Fruit fly (Drosophila melanogaster): Measurements from ENCODE around the gene Dhc36C.

Gene Dhc36C

dm6 chr2L:17484174-17484573 is 17.0 kb upstream of the Dhc36C start, which contains the start of the genes GCS2beta and CG5131 (continued):
- TF ChIP-seq eg (GFP tag; IDR thresholded peaks at IDR 0.05) (peak; percentile 95), CG3032 (tag; optimal IDR thresholded peaks at IDR 0.05) (peak; percentile 87), Lpt (GFP tag; optimal IDR thresholded peaks at IDR 0.05) (peak; percentile 81), CG34406 (GFP tag; optimal IDR thresholded peaks at IDR 0.05) (peak; percentile 82), Sox14 (GFP tag; optimal IDR thresholded peaks at IDR 0.05) (peak; percentile 95), acj6 (GFP tag; optimal IDR thresholded peaks at IDR 0.05) (peak; percentile 93), CG10669 (GFP tag; optimal IDR thresholded peaks at IDR 0.05) (peak; percentile 81), CG11762 (GFP tag; optimal IDR thresholded peaks at IDR 0.05; ENCODE audit: insufficient read depth) (peak; percentile 86), Sox15 (GFP tag; optimal IDR thresholded peaks at IDR 0.05) (peak; percentile 94), salr (GFP tag; optimal IDR thresholded peaks at IDR 0.05) (peak; percentile 85 to 86), CG3919 (GFP tag; optimal IDR thresholded peaks at IDR 0.05) (peak; percentile 94), CG16779 (tag; optimal IDR thresholded peaks at IDR 0.05) (peak; percentile 52), dsx (GFP tag; optimal IDR thresholded peaks at IDR 0.05; ENCODE audit: poor library complexity, severe bottlenecking) (peak; percentile 61), lz (GFP tag; optimal IDR thresholded peaks at IDR 0.05) (peak; percentile 93), Hr4 (GFP tag; optimal IDR thresholded peaks at IDR 0.05) (peak; percentile 96), CG7368 (GFP tag; optimal IDR thresholded peaks at IDR 0.05) (peak; percentile 92), Sox102F (GFP tag; optimal IDR thresholded peaks at IDR 0.05) (peak; percentile 88), esn (GFP tag; optimal IDR thresholded peaks at IDR 0.05) (peak; percentile 93), CG11294 (GFP tag; IDR thresholded peaks at IDR 0.05) (peak; percentile 88), CG32006 (GFP tag; optimal IDR thresholded peaks at IDR 0.05) (peak; percentile 93), CG6792 (GFP tag; optimal IDR thresholded peaks at IDR 0.05) (peak; percentile 85), net (GFP tag; optimal IDR thresholded peaks at IDR 0.05) (peak; percentile 92), CG8119 (GFP tag; IDR thresholded peaks at IDR 0.05) (peak; percentile 87)

DNA sequence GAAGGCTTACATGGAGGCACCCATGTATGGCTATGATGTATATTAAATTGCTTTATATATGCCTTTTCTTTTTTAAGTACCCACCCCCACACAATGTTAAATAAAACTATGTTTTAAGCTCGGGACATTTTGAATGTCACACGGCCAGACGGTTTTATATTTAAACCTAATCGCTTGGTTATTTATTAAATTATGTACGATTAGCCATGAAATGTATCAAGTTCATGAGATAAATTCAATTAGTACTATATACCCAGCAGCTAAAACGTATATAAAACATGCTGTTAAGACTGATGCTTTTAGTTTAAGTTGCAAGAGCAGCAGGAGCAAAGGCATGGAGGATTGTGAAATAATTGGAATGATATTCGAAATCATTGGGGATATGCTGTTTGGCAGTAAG is 15.7 kb upstream of the Dhc36C start, which contains the start of the genes CG43221 and CG43645:
TSS of gene CG43221 (plus strand) at position 301 of the 400 bp plus-strand sequence.
TSS of gene CG43645 (plus strand) at position 301 of the 400 bp plus-strand sequence.
- no peak for TF ChIP-seq Hr4 (GFP tag; optimal IDR thresholded peaks at IDR 0.05)
- TF ChIP-seq CG1621 (tag; optimal IDR thresholded peaks at IDR 0.05): no peak
- TF ChIP-seq CG11902 (GFP tag; optimal IDR thresholded peaks at IDR 0.05): no peak
- no peak for TF ChIP-seq CG9139 (GFP tag; optimal IDR thresholded peaks at IDR 0.05)
- no peak for TF ChIP-seq esn (GFP tag; optimal IDR thresholded peaks at IDR 0.05)
- TF ChIP-seq topi (GFP tag; optimal IDR thresholded peaks at IDR 0.05): no peak
- TF ChIP-seq CG34406 (GFP tag; optimal IDR thresholded peaks at IDR 0.05): no peak
- TF ChIP-seq svp (GFP tag): no peak
- TF ChIP-seq Sox15 (GFP tag; optimal IDR thresholded peaks at IDR 0.05): no peak
- no peak for TF ChIP-seq Hr39 (GFP tag; optimal IDR thresholded peaks at IDR 0.05)
- no peak for TF ChIP-seq OdsH (GFP tag; optimal IDR thresholded peaks at IDR 0.05)
- TF ChIP-seq CG6808 (GFP tag; optimal IDR thresholded peaks at IDR 0.05): no peak
- TF ChIP-seq Eip78C (GFP tag): no peak
- no peak for TF ChIP-seq Sox102F (GFP tag; optimal IDR thresholded peaks at IDR 0.05)
- no peak for TF ChIP-seq CG11762 (GFP tag; optimal IDR thresholded peaks at IDR 0.05; ENCODE audit: insufficient read depth)
- TF ChIP-seq eg (GFP tag; IDR thresholded peaks at IDR 0.05): no peak
- TF ChIP-seq Smox (GFP tag; optimal IDR thresholded peaks at IDR 0.05): no peak
- no peak for TF ChIP-seq CG11294 (GFP tag; IDR thresholded peaks at IDR 0.05)

- TF ChIP-seq CG1621 (tag; optimal IDR thresholded peaks at IDR 0.05): no peak
- TF ChIP-seq Sox102F (GFP tag; optimal IDR thresholded peaks at IDR 0.05): no peak
- TF ChIP-seq CG32006 (GFP tag; optimal IDR thresholded peaks at IDR 0.05): no peak
- TF ChIP-seq dsx (GFP tag; optimal IDR thresholded peaks at IDR 0.05; ENCODE audit: poor library complexity, severe bottlenecking): no peak
These were observed 14.9 kb upstream of the Dhc36C start, which contains the start of gene CG43220 for dm6 chr2L:17486264-17486663. CG43220 (plus strand) TSS chr2L:17486564.

DNA sequence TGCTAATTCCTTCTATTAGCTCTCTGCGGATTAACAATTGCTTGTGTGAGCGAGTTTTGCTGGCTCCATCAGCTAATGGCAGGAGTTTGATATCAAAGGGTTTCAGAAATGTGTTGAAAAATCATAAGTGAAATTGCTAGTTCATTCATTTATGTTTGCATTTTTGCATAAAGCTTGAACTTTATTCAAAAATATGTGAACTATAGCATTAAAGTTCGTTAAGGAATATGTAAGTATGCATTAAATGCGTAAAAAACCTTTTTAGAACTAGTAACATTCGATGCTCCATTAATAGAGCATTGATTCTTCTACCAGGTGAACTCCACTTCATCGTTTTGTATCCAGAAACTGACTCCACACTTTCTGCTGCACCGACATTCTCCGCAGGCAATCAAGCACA is 8.5 kb upstream of the Dhc36C start:
- TF ChIP-seq acj6 (GFP tag; optimal IDR thresholded peaks at IDR 0.05) (peak; percentile 16), salr (GFP tag; optimal IDR thresholded peaks at IDR 0.05) (no peak), CG32006 (GFP tag; optimal IDR thresholded peaks at IDR 0.05) (peak; percentile 89), vri (GFP tag; optimal IDR thresholded peaks at IDR 0.05) (no peak), Sox15 (GFP tag; optimal IDR thresholded peaks at IDR 0.05) (no peak), CG34406 (GFP tag; optimal IDR thresholded peaks at IDR 0.05) (no peak), Ets21C (GFP tag; optimal IDR thresholded peaks at IDR 0.05) (no peak), CG8632 (GFP tag; optimal IDR thresholded peaks at IDR 0.05) (no peak), CG15336 (GFP tag; IDR thresholded peaks at IDR 0.05) (peak; percentile 49; the same call in 1 of the 2 replicates), CG8119 (GFP tag; IDR thresholded peaks at IDR 0.05) (peak; percentile 65), CG4318 (GFP tag; optimal IDR thresholded peaks at IDR 0.05) (no peak)

All from whole organism, prepupa.